Worm (Caenorhabditis elegans): ENCODE measurements around the gene lips-7.

DNA sequence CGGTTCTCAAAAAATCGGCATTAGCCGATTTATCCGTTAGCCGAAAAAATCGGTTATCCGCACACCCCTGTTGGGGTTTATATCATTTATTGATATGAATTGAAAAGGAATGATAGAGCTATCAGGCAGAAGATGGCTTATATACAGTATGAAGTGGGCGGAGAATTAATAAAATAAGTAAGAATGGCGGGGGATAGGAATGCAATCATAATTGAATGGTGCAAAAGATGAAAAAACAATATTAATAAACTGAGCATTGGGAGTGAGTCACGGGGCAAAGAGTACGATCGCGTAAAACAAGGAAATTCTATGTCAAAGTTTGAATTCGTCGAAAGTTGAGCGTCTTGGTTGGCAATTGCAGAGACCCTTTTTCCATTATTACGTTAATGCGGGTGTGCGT, 14.9 kb upstream of the lips-7 start, which contains the start of gene T27A1.2:
- no peak for TF ChIP-seq lsy-2 (tag; optimal IDR thresholded peaks at IDR 0.05)
- TF ChIP-seq Y116A8C.19 (tag; optimal IDR thresholded peaks at IDR 0.05; ENCODE audit: borderline replicate concordance) = no peak
